Worm (Caenorhabditis elegans) whole organism, mixed stage, embryonic: ENCODE measurements around the gene clec-33.

Source experiments
- M03D4.4 ChIP-seq: sonication (generic microtip); optimal IDR thresholded peaks from 2 replicates; lab custom pipeline; 2017; ENCODE audit warnings: mild to moderate bottlenecking, missing genetic modification characterization, missing compliant biosample characterization
- bed-3 ChIP-seq: fragments of 200-800 bp; sonication (Bioruptor generic); optimal IDR thresholded peaks from 3 replicates; lab custom pipeline; 2018; ENCODE audit warnings: mild to moderate bottlenecking, missing genetic modification characterization, moderate library complexity, missing compliant biosample characterization
- blmp-1 ChIP-seq: fragments of 150-350 bp; optimal IDR thresholded peaks from 2 replicates; lab custom pipeline; 2014; ENCODE audit warnings: missing biosample characterization, missing genetic modification characterization
- ceh-39 ChIP-seq: fragments of 150-350 bp; optimal IDR thresholded peaks from 2 replicates; lab custom pipeline; 2014; ENCODE audit warnings: missing biosample characterization, missing genetic modification characterization
- ceh-43 ChIP-seq: fragments of 200-800 bp; sonication (Bioruptor generic); optimal IDR thresholded peaks from 2 replicates; lab custom pipeline; 2018; ENCODE audit warnings: mild to moderate bottlenecking, missing genetic modification characterization, moderate library complexity, missing compliant biosample characterization
- ceh-83 ChIP-seq: fragments of 200-800 bp; sonication (Bioruptor generic); optimal IDR thresholded peaks from 2 replicates; lab custom pipeline; 2018; ENCODE audit warnings: mild to moderate bottlenecking, missing genetic modification characterization, missing compliant biosample characterization
- ces-1 ChIP-seq: fragments of 150-350 bp; optimal IDR thresholded peaks from 2 replicates; lab custom pipeline; 2014; ENCODE audit warnings: missing biosample characterization, missing genetic modification reagents, missing genetic modification characterization
- cnd-1 ChIP-seq: fragments of 200-800 bp; sonication (Bioruptor generic); optimal IDR thresholded peaks from 2 replicates; lab custom pipeline; 2018; ENCODE audit warnings: mild to moderate bottlenecking, missing genetic modification characterization, missing compliant biosample characterization
- drap-1 ChIP-seq: fragments of 200-800 bp; sonication (Bioruptor generic); optimal IDR thresholded peaks from 3 replicates; lab custom pipeline; 2018; ENCODE audit warnings: mild to moderate bottlenecking, missing genetic modification characterization, missing compliant biosample characterization
- elt-1 ChIP-seq: sonication (generic microtip); optimal IDR thresholded peaks from 2 replicates; lab custom pipeline; 2017; ENCODE audit warnings: missing genetic modification characterization, mild to moderate bottlenecking, missing compliant biosample characterization, antibody characterized with exemption, moderate library complexity, borderline replicate concordance; ENCODE audit not compliant: insufficient read depth
- hlh-1 ChIP-seq: fragments of 150-350 bp; optimal IDR thresholded peaks from 2 replicates; lab custom pipeline; 2014; ENCODE audit warnings: missing biosample characterization, missing genetic modification reagents, missing genetic modification characterization
- lin-13 ChIP-seq: fragments of 150-350 bp; optimal IDR thresholded peaks from 2 replicates; lab custom pipeline; 2014; ENCODE audit warnings: missing biosample characterization, missing genetic modification characterization
- lin-32 ChIP-seq: fragments of 200-800 bp; sonication (Bioruptor generic); optimal IDR thresholded peaks from 2 replicates; lab custom pipeline; 2018; ENCODE audit warnings: mild to moderate bottlenecking, missing genetic modification characterization, missing compliant biosample characterization
- lsy-2 ChIP-seq: fragments of 150-350 bp; optimal IDR thresholded peaks from 2 replicates; lab custom pipeline; 2014; ENCODE audit warnings: missing biosample characterization, missing genetic modification characterization
- mab-5 ChIP-seq: fragments of 150-350 bp; optimal IDR thresholded peaks from 2 replicates; lab custom pipeline; 2014; ENCODE audit warnings: missing biosample characterization, missing genetic modification characterization
- mep-1 ChIP-seq: fragments of 150-350 bp; optimal IDR thresholded peaks from 2 replicates; lab custom pipeline; 2017; ENCODE audit warnings: missing biosample characterization, missing genetic modification reagents, missing genetic modification characterization, inconsistent platforms
- mls-2 ChIP-seq: sonication (generic microtip); optimal IDR thresholded peaks from 2 replicates; lab custom pipeline; 2016; ENCODE audit warnings: mild to moderate bottlenecking, missing genetic modification characterization, moderate library complexity, missing compliant biosample characterization
- nhr-12 ChIP-seq: fragments of 150-350 bp; optimal IDR thresholded peaks from 2 replicates; lab custom pipeline; 2014; ENCODE audit warnings: missing biosample characterization, missing genetic modification characterization
- nhr-2 ChIP-seq: fragments of 150-350 bp; optimal IDR thresholded peaks from 2 replicates; lab custom pipeline; 2014; ENCODE audit warnings: missing biosample characterization, missing genetic modification characterization
- nhr-237 ChIP-seq: fragments of 150-350 bp; optimal IDR thresholded peaks from 2 replicates; lab custom pipeline; 2014; ENCODE audit warnings: missing biosample characterization, missing genetic modification characterization
- nhr-28 ChIP-seq: fragments of 150-350 bp; optimal IDR thresholded peaks from 2 replicates; lab custom pipeline; 2014; ENCODE audit warnings: missing biosample characterization, missing genetic modification characterization
- nhr-76 ChIP-seq: sonication (generic microtip); optimal IDR thresholded peaks from 2 replicates; lab custom pipeline; 2017; ENCODE audit warnings: missing biosample characterization, missing genetic modification characterization
- pha-4 ChIP-seq: fragments of 150-350 bp; optimal IDR thresholded peaks from 2 replicates; lab custom pipeline; 2018; ENCODE audit warnings: missing biosample characterization, missing genetic modification reagents, missing genetic modification characterization
- sem-2 ChIP-seq: fragments of 200-800 bp; sonication (Bioruptor generic); optimal IDR thresholded peaks from 2 replicates; lab custom pipeline; 2018; ENCODE audit warnings: mild to moderate bottlenecking, missing genetic modification characterization, missing compliant biosample characterization
- sptf-1 ChIP-seq: sonication (generic microtip); optimal IDR thresholded peaks from 2 replicates; lab custom pipeline; 2017; ENCODE audit warnings: mild to moderate bottlenecking, missing genetic modification characterization, moderate library complexity, missing compliant biosample characterization
- unc-120 ChIP-seq: sonication (generic microtip); optimal IDR thresholded peaks from 2 replicates; lab custom pipeline; 2017; ENCODE audit warnings: missing genetic modification characterization, missing compliant biosample characterization; ENCODE audit not compliant: poor library complexity, severe bottlenecking
- unc-39 ChIP-seq: fragments of 150-350 bp; optimal IDR thresholded peaks from 2 replicates; lab custom pipeline; 2014; ENCODE audit warnings: missing biosample characterization, missing genetic modification characterization
- unc-62 ChIP-seq: fragments of 150-350 bp; optimal IDR thresholded peaks from 2 replicates; lab custom pipeline; 2014; ENCODE audit warnings: missing biosample characterization, missing genetic modification reagents, missing genetic modification characterization
- zip-8 ChIP-seq: fragments of 150-350 bp; optimal IDR thresholded peaks from 2 replicates; lab custom pipeline; 2014; ENCODE audit warnings: missing biosample characterization, missing genetic modification characterization
- ztf-11 ChIP-seq: fragments of 150-350 bp; optimal IDR thresholded peaks from 2 replicates; lab custom pipeline; 2014; ENCODE audit warnings: missing biosample characterization, missing genetic modification characterization

clec-33 gene

DNA sequence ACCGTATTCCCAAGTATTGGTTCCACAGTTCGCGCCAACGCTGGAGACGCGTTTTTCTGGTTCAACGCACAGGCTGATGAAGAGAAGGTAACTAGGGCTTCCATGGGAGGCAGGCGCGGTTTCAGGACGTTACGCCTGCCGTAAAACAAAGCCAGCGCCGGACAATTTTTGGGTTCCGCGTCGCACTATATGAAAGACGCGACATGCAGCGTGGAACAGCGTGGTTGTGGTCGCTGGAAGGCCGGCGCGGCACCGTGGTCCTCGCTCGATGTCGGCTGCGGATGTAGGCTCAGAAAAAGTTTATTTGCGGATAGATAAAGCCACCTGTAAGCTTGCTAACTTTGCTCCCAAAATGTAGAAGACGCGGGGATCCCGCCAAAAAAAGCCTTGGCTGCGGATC lies 31.2 kb downstream of the clec-33 start:
- no peak for TF ChIP-seq lin-32 (GFP tag; lab: Kevin White, UChicago)
- no peak for TF ChIP-seq ceh-83 (GFP tag; lab: Kevin White, UChicago)
- no peak for TF ChIP-seq ceh-39
- no peak for TF ChIP-seq hlh-1
- no peak for TF ChIP-seq drap-1 (GFP tag; lab: Kevin White, UChicago)
- TF ChIP-seq blmp-1 (tag; lab: Kevin White, UChicago) = no peak

DNA sequence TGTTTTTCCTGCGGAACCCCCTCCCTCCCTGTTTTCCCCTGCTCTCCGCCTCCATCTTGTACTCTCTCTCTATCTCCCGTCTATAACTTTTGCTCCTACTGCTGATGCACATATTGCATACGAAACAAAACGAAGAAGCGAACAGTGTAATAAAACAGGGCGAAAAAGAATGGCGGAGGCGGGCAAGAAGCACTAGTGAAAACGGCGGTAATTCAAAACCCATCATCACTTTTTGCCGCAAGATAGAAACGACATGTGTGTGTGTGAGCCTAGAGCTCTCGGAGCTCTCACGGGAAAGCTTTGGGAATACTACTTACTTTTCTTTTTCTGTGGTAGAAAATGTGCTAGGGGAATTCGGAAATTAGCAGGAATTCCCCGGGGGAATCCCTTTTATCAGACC lies 33.5 kb downstream of the clec-33 start:
- TF ChIP-seq bed-3 (GFP tag; lab: Kevin White, UChicago) (no peak), ztf-11 (tag; lab: Kevin White, UChicago) (no peak), zip-8 (tag; lab: Kevin White, UChicago) (no peak), ceh-83 (GFP tag; lab: Kevin White, UChicago) (no peak), nhr-76 (tag; lab: Kevin White, UChicago) (no peak), lin-13 (tag; lab: Kevin White, UChicago) (no peak), ces-1 (GFP tag; lab: Kevin White, UChicago) (no peak), nhr-2 (tag; lab: Kevin White, UChicago) (no peak), elt-1 (tag; lab: Kevin White, UChicago) (no peak), M03D4.4 (tag; lab: Kevin White, UChicago) (no peak), nhr-237 (no peak)

- TF ChIP-seq drap-1 (GFP tag; lab: Kevin White, UChicago) = no peak
- TF ChIP-seq mep-1 (tag; lab: Kevin White, UChicago) = no peak
- no peak for TF ChIP-seq M03D4.4 (tag; lab: Kevin White, UChicago)
- no peak for TF ChIP-seq nhr-76 (tag; lab: Kevin White, UChicago)
- TF ChIP-seq pha-4 (tag; lab: Kevin White, UChicago) = no peak
- no peak for TF ChIP-seq bed-3 (GFP tag; lab: Kevin White, UChicago)
- TF ChIP-seq nhr-2 (tag; lab: Kevin White, UChicago) = no peak
These were observed 34.7 kb downstream of the clec-33 start, which contains the start of gene tni-3 for ce11 chrV:16834989-16835388. TSS of gene tni-3 (minus strand) at chrV:16835128.

ce11 chrV:16833672-16834071 lies 36.0 kb downstream of the clec-33 start:
- TF ChIP-seq mep-1 (tag; lab: Kevin White, UChicago) (no peak), cnd-1 (tag; lab: Kevin White, UChicago) (no peak)

ce11 chrV:16832865-16833264 lies 36.8 kb downstream of the clec-33 start, which contains the start of gene phy-3:
TSS of gene phy-3 (plus strand) at chrV:16833165.
- no peak for TF ChIP-seq ceh-43 (GFP tag; lab: Kevin White, UChicago)
- TF ChIP-seq nhr-2 (tag; lab: Kevin White, UChicago) = no peak
- no peak for TF ChIP-seq mep-1 (tag; lab: Kevin White, UChicago)
- no peak for TF ChIP-seq nhr-28 (tag; lab: Kevin White, UChicago)
- TF ChIP-seq unc-62 (GFP tag; lab: Kevin White, UChicago) = no peak
- no peak for TF ChIP-seq unc-120 (tag; lab: Kevin White, UChicago)
- no peak for TF ChIP-seq cnd-1 (tag; lab: Kevin White, UChicago)
- no peak for TF ChIP-seq nhr-76 (tag; lab: Kevin White, UChicago)
- TF ChIP-seq nhr-12 = no peak
- TF ChIP-seq mls-2 = no peak
- no peak for TF ChIP-seq lsy-2 (tag; lab: Kevin White, UChicago)
- TF ChIP-seq lin-32 (GFP tag; lab: Kevin White, UChicago) = no peak
- no peak for TF ChIP-seq ztf-11 (tag; lab: Kevin White, UChicago)
- no peak for TF ChIP-seq bed-3 (GFP tag; lab: Kevin White, UChicago)
- no peak for TF ChIP-seq sptf-1 (tag; lab: Kevin White, UChicago)
- TF ChIP-seq lin-13 (tag; lab: Kevin White, UChicago) = no peak
- no peak for TF ChIP-seq M03D4.4 (tag; lab: Kevin White, UChicago)
- TF ChIP-seq blmp-1 (tag; lab: Kevin White, UChicago) = no peak
- no peak for TF ChIP-seq mab-5 (tag; lab: Kevin White, UChicago)

- TF ChIP-seq sem-2 (GFP tag; lab: Kevin White, UChicago) = no peak
- no peak for TF ChIP-seq sptf-1 (tag; lab: Kevin White, UChicago)
- no peak for TF ChIP-seq nhr-28 (tag; lab: Kevin White, UChicago)
- TF ChIP-seq mep-1 (tag; lab: Kevin White, UChicago) = no peak
- TF ChIP-seq unc-62 (GFP tag; lab: Kevin White, UChicago) = no peak
- TF ChIP-seq unc-120 (tag; lab: Kevin White, UChicago) = no peak
- no peak for TF ChIP-seq pha-4 (tag; lab: Kevin White, UChicago)
- no peak for TF ChIP-seq lin-32 (GFP tag; lab: Kevin White, UChicago)
- no peak for TF ChIP-seq unc-39 (tag; lab: Kevin White, UChicago)
- TF ChIP-seq nhr-76 (tag; lab: Kevin White, UChicago) = no peak
- no peak for TF ChIP-seq ceh-39
- TF ChIP-seq blmp-1 (tag; lab: Kevin White, UChicago) = no peak
- no peak for TF ChIP-seq M03D4.4 (tag; lab: Kevin White, UChicago)
- TF ChIP-seq lsy-2 (tag; lab: Kevin White, UChicago) = no peak
- TF ChIP-seq, all 35 proteins: peak for 0
These were observed 37.7 kb downstream of the clec-33 start, which contains the start of gene srh-215 for ce11 chrV:16831921-16832320. TSS of gene srh-215 (minus strand) at chrV:16832021.
